Worm (Caenorhabditis elegans): ENCODE data around the gene cutl-3.

cutl-3 gene

DNA sequence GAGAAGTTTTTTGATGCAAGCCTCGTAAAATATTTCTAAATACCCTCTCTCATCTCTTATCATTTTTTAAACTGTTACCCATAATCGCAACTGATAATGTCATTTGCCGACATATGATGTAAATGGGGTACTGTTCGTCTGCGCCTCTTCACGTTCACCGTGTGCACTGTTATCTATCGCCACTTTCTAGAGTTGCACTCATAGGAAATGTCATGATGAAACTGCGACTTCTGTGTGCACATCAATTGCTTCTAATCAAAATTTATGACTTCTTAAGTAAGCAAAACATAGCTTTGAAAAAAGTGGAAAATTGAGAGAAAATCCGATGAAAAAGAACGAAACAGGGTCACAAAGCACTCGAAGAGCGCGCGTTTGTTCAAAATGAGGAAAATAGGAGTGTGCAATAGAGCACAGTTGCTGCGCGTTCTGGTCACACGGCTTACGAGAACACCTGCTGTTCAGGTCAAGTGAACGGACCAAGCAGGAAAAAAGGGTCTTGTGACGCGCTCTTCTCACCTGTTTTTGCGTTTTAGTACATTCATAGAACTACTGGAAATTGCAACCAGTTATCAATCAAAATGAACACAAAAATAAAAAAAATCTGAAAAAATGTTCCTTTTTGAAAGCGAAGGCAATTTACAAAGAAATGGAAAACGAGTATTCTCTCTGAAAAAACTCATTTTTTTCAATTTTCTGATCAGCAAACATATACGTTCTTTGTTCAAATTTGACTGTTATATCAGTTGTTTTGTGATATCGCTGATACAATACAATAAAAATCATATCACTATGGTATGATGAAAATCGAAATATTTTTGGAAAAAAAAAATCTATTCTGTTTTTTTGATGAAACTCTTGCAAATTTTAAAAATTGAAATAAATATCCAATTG is 52.3 kb downstream of the cutl-3 start (continued):
- TF ChIP-seq dve-1 (tag; optimal IDR thresholded peaks at IDR 0.05; ENCODE audit: insufficient read depth) = peak; percentile 84
- TF ChIP-seq hif-1 (tag; optimal IDR thresholded peaks at IDR 0.05) = peak in 1 of 2 experiments; percentile 11
- TF ChIP-seq egl-43 (GFP tag; IDR thresholded peaks at IDR 0.05) = no peak
- no peak for TF ChIP-seq nhr-10 (tag; optimal IDR thresholded peaks at IDR 0.05)
- TF ChIP-seq ceh-28 (tag; optimal IDR thresholded peaks at IDR 0.05) = no peak
- no peak for TF ChIP-seq nhr-25 (tag; optimal IDR thresholded peaks at IDR 0.05; ENCODE audit: borderline replicate concordance, insufficient read depth)

DNA sequence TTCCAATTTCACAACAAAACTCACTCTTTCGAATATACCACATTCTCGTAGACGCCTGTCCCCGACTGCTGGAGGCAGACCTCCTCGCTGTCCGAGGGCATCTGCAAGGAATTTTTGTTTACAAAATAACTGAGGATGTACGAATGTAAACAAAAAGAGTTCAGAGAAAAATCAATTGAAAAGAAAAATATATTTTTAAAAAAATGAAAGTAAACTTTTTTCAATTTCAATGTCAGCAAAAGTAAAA is 52.9 kb downstream of the cutl-3 start, which contains the start of gene mrp-5:
Gene mrp-5 (minus strand): TSS at position 101 of the 247 bp plus-strand sequence.
- no peak for TF ChIP-seq tag-97 (GFP tag; IDR thresholded peaks at IDR 0.05)
- TF ChIP-seq dpl-1 (GFP tag; optimal IDR thresholded peaks at IDR 0.05) = no peak
- TF ChIP-seq lin-13 (GFP tag; optimal IDR thresholded peaks at IDR 0.05) = no peak
- TF ChIP-seq nhr-237 (tag; optimal IDR thresholded peaks at IDR 0.05) = no peak

Measured in whole organism, L4 larva.